Worm (Caenorhabditis elegans) whole organism, L2 larva: ENCODE data around the gene cpn-2.

Experiments used
- C34F6.9 ChIP-seq: fragments of 150-350 bp; optimal IDR thresholded peaks from 2 replicates; lab custom pipeline; 2014; ENCODE audit warnings: missing biosample characterization, missing genetic modification characterization
- F13H6.1 ChIP-seq: sonication (generic microtip); optimal IDR thresholded peaks from 2 replicates; lab custom pipeline; 2016; ENCODE audit warnings: missing genetic modification characterization, missing compliant biosample characterization
- alr-1 ChIP-seq: fragments of 150-350 bp; optimal IDR thresholded peaks from 2 replicates; lab custom pipeline; 2014; ENCODE audit warnings: missing biosample characterization, missing genetic modification characterization
- dmd-4 ChIP-seq: sonication (generic microtip); optimal IDR thresholded peaks from 2 replicates; lab custom pipeline; 2017; ENCODE audit warnings: missing biosample characterization, missing genetic modification characterization
- elt-3 ChIP-seq: sonication (generic microtip); optimal IDR thresholded peaks from 2 replicates; lab custom pipeline; 2017; ENCODE audit warnings: missing biosample characterization, missing genetic modification characterization
- fos-1 ChIP-seq: fragments of 150-350 bp; optimal IDR thresholded peaks from 2 replicates; lab custom pipeline; 2014; ENCODE audit warnings: missing biosample characterization, missing genetic modification characterization
- gmeb-1 ChIP-seq: fragments of 150-350 bp; optimal IDR thresholded peaks from 2 replicates; lab custom pipeline; 2014; ENCODE audit warnings: missing biosample characterization, missing genetic modification characterization
- lin-13 ChIP-seq: fragments of 150-350 bp; optimal IDR thresholded peaks from 2 replicates; lab custom pipeline; 2014; ENCODE audit warnings: missing biosample characterization, missing genetic modification reagents, missing genetic modification characterization
- nhr-12 ChIP-seq: fragments of 150-350 bp; optimal IDR thresholded peaks from 2 replicates; lab custom pipeline; 2014; ENCODE audit warnings: missing biosample characterization, missing genetic modification characterization
- nhr-6 ChIP-seq: fragments of 150-350 bp; optimal IDR thresholded peaks from 2 replicates; lab custom pipeline; 2014; ENCODE audit warnings: missing biosample characterization, missing genetic modification characterization
- nhr-77 ChIP-seq: fragments of 150-350 bp; optimal IDR thresholded peaks from 2 replicates; lab custom pipeline; 2014; ENCODE audit warnings: missing biosample characterization, missing genetic modification characterization
- sma-3 ChIP-seq: sonication (generic microtip); optimal IDR thresholded peaks from 2 replicates; lab custom pipeline; 2016; ENCODE audit warnings: missing genetic modification reagents, missing genetic modification characterization, missing compliant biosample characterization
- snpc-4 ChIP-seq: fragments of 150-350 bp; optimal IDR thresholded peaks from 2 replicates; lab custom pipeline; 2014; ENCODE audit warnings: missing biosample characterization, missing genetic modification characterization
- unc-39 ChIP-seq: fragments of 150-350 bp; optimal IDR thresholded peaks from 2 replicates; lab custom pipeline; 2014; ENCODE audit warnings: missing biosample characterization, missing genetic modification characterization

DNA sequence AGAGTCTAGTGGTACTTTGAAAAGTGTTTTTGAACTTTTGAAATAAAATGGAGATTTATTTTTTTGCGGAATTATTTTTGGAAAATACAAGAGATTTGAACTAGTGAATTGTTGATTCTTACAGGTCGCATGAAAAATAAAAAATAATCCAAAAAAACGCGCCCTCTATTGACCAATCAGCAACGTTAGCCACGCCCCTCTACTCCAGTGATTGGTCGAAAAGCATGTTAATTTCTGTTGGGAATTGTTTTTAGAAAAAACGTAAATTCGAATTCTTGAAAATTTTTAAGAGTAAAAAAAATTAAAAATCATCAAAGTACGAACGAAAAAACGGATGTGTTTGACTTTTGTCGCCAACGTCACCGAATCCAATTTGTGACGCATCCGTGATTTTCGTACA is 32.8 kb downstream of the cpn-2 start:
- TF ChIP-seq nhr-77 (tag; lab: Kevin White, UChicago) (no peak), C34F6.9 (tag; lab: Kevin White, UChicago) (no peak), alr-1 (tag; lab: Kevin White, UChicago) (no peak), F13H6.1 (tag; lab: Kevin White, UChicago) (no peak), dmd-4 (no peak), fos-1 (no peak), nhr-6 (tag; lab: Kevin White, UChicago) (no peak), nhr-12 (no peak), sma-3 (GFP tag; lab: Kevin White, UChicago) (no peak), gmeb-1 (tag; lab: Kevin White, UChicago) (no peak), lin-13 (GFP tag; lab: Kevin White, UChicago) (no peak), elt-3 (tag; lab: Kevin White, UChicago) (no peak), unc-39 (tag; lab: Kevin White, UChicago) (no peak), snpc-4 (no peak)
